Worm (Caenorhabditis elegans): ENCODE results near the gene best-5.
A peak's percentile ranks its signal among the peaks of the same experiment; 100 is the strongest.

DNA sequence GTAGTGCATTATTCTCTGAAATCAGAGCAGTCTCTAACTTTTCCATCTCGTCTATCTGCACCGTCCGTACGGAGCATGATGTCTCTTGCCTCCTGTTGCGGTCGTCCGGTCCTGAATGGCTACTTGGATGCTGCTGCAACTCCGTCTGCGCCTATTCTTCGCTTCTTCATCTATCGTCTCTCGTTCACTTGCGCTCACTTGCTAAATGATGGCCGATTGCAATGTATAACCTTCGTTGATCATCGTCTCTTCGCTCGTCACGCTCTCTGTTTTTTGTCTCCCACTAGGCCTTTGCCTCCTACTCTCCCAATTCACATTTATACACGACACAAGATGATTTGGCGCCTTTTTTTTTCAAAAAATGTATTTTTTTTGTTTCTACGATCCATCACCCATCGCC is 7.3 kb upstream of the best-5 start:
- TF ChIP-seq ceh-34 (tag; optimal IDR thresholded peaks at IDR 0.05) (peak; percentile 18), ceh-45 (GFP tag; IDR thresholded peaks at IDR 0.05) (no peak), F13H6.1 (tag; optimal IDR thresholded peaks at IDR 0.05) (peak; percentile 59), unc-86 (tag; optimal IDR thresholded peaks at IDR 0.05) (peak; percentile 3), sox-2 (GFP tag; IDR thresholded peaks at IDR 0.05) (no peak), pqm-1 (tag; optimal IDR thresholded peaks at IDR 0.05) (no peak), ceh-22 (tag; optimal IDR thresholded peaks at IDR 0.05) (no peak), ama-1 (optimal IDR thresholded peaks at IDR 0.05) (no peak), mec-3 (tag; optimal IDR thresholded peaks at IDR 0.05; ENCODE audit: borderline replicate concordance) (no peak), elt-2 (tag; optimal IDR thresholded peaks at IDR 0.05) (no peak), fkh-10 (GFP tag; optimal IDR thresholded peaks at IDR 0.05) (no peak), odd-2 (tag; optimal IDR thresholded peaks at IDR 0.05) (no peak), pha-4 (tag; optimal IDR thresholded peaks at IDR 0.05) (no peak)

Data from whole organism, late embryonic.